Worm (Caenorhabditis elegans) whole organism, L3 larva: ENCODE measurements around the gene klp-13.

Experiments used
- R02D3.7 ChIP-seq: fragments of 150-350 bp; optimal IDR thresholded peaks from 2 replicates; lab custom pipeline; 2014; ENCODE audit warnings: missing biosample characterization, missing genetic modification characterization
- ZK546.5 ChIP-seq: sonication (generic microtip); optimal IDR thresholded peaks from 2 replicates; lab custom pipeline; 2017; ENCODE audit warnings: missing biosample characterization, missing genetic modification characterization
- aly-2 ChIP-seq: fragments of 150-350 bp; optimal IDR thresholded peaks from 2 replicates; lab custom pipeline; 2014; ENCODE audit warnings: missing biosample characterization, missing genetic modification characterization
- ama-1 ChIP-seq: fragments of 150-350 bp; optimal IDR thresholded peaks from 2 replicates; lab custom pipeline; 2018
- ceh-28 ChIP-seq: fragments of 150-350 bp; optimal IDR thresholded peaks from 2 replicates; lab custom pipeline; 2014; ENCODE audit warnings: missing biosample characterization, missing genetic modification reagents, missing genetic modification characterization
- ceh-82 ChIP-seq: fragments of 150-350 bp; optimal IDR thresholded peaks from 2 replicates; lab custom pipeline; 2014; ENCODE audit warnings: missing biosample characterization, missing genetic modification characterization
- ceh-9 ChIP-seq: sonication (generic microtip); optimal IDR thresholded peaks from 2 replicates; lab custom pipeline; 2018; ENCODE audit warnings: missing biosample characterization, missing genetic modification characterization
- daf-12 ChIP-seq: fragments of 150-350 bp; optimal IDR thresholded peaks from 2 replicates; lab custom pipeline; 2014; ENCODE audit warnings: missing biosample characterization, missing genetic modification reagents, missing genetic modification characterization
- egl-27 ChIP-seq: sonication (generic microtip); optimal IDR thresholded peaks from 4 replicates; lab custom pipeline; 2017; ENCODE audit warnings: missing biosample characterization, missing genetic modification reagents, missing genetic modification characterization
- elt-1 ChIP-seq: fragments of 150-350 bp; optimal IDR thresholded peaks from 2 replicates; lab custom pipeline; 2014; ENCODE audit warnings: missing biosample characterization, missing genetic modification characterization
- elt-2 ChIP-seq: sonication (generic microtip); optimal IDR thresholded peaks from 2 replicates; lab custom pipeline; 2016; ENCODE audit warnings: missing genetic modification reagents, mild to moderate bottlenecking, missing genetic modification characterization, missing compliant biosample characterization
- elt-3 ChIP-seq, 3 experiments: fragments of 150-350 bp in 1 of 3; sonication (generic microtip) in 2 of 3; optimal IDR thresholded peaks; 2 replicates in 2 of 3; 4 replicates in 1 of 3; lab custom pipeline; 2014 to 2017; ENCODE audit warnings: missing biosample characterization in 3 of 3, missing genetic modification characterization in 3 of 3
- eor-1 ChIP-seq, 2 experiments: fragments of 150-350 bp; optimal IDR thresholded peaks; 2 replicates each; lab custom pipeline; 2014 to 2018; ENCODE audit warnings: missing biosample characterization in 2 of 2, missing genetic modification characterization in 2 of 2
- fkh-2 ChIP-seq: fragments of 150-350 bp; optimal IDR thresholded peaks from 2 replicates; lab custom pipeline; 2014; ENCODE audit warnings: missing biosample characterization, missing genetic modification reagents, missing genetic modification characterization
- fos-1 ChIP-seq: fragments of 150-350 bp; optimal IDR thresholded peaks from 2 replicates; lab custom pipeline; 2014; ENCODE audit warnings: missing biosample characterization, missing genetic modification characterization
- hmg-11 ChIP-seq: sonication (generic microtip); optimal IDR thresholded peaks from 2 replicates; lab custom pipeline; 2016; ENCODE audit warnings: missing genetic modification characterization, missing compliant biosample characterization
- lin-15B ChIP-seq: fragments of 150-350 bp; optimal IDR thresholded peaks from 2 replicates; lab custom pipeline; 2014; ENCODE audit warnings: missing biosample characterization, missing genetic modification characterization
- lin-39 ChIP-seq: fragments of 150-350 bp; optimal IDR thresholded peaks from 2 replicates; lab custom pipeline; 2018; ENCODE audit warnings: missing biosample characterization, missing genetic modification reagents, missing genetic modification characterization
- lsy-12 ChIP-seq: sonication (generic microtip); optimal IDR thresholded peaks from 2 replicates; lab custom pipeline; 2016; ENCODE audit warnings: mild to moderate bottlenecking, missing genetic modification characterization, missing compliant biosample characterization
- mml-1 ChIP-seq: fragments of 150-350 bp; sonication (generic microtip); optimal IDR thresholded peaks from 3 replicates; lab custom pipeline; 2014; ENCODE audit warnings: missing biosample characterization, missing genetic modification characterization
- nfya-1 ChIP-seq: sonication (generic microtip); optimal IDR thresholded peaks from 2 replicates; lab custom pipeline; 2017; ENCODE audit warnings: missing genetic modification characterization, mild to moderate bottlenecking, missing compliant biosample characterization, antibody characterized with exemption, moderate library complexity; ENCODE audit not compliant: insufficient read depth
- nhr-11 ChIP-seq: fragments of 150-350 bp; optimal IDR thresholded peaks from 2 replicates; lab custom pipeline; 2014; ENCODE audit warnings: missing biosample characterization, missing genetic modification characterization
- nhr-12 ChIP-seq: fragments of 150-350 bp; optimal IDR thresholded peaks from 2 replicates; lab custom pipeline; 2014; ENCODE audit warnings: missing biosample characterization, missing genetic modification characterization
- nhr-23 ChIP-seq: fragments of 150-350 bp; optimal IDR thresholded peaks from 2 replicates; lab custom pipeline; 2014; ENCODE audit warnings: missing biosample characterization, missing genetic modification reagents, missing genetic modification characterization
- nhr-237 ChIP-seq: fragments of 150-350 bp; optimal IDR thresholded peaks from 2 replicates; lab custom pipeline; 2014; ENCODE audit warnings: missing biosample characterization, missing genetic modification characterization
- nhr-25 ChIP-seq: sonication (generic microtip); optimal IDR thresholded peaks from 2 replicates; lab custom pipeline; 2017; ENCODE audit warnings: missing biosample characterization, missing genetic modification characterization
- nhr-28 ChIP-seq: fragments of 150-350 bp; optimal IDR thresholded peaks from 2 replicates; lab custom pipeline; 2014; ENCODE audit warnings: missing biosample characterization, missing genetic modification characterization
- nhr-43 ChIP-seq: sonication (generic microtip); optimal IDR thresholded peaks from 2 replicates; lab custom pipeline; 2016; ENCODE audit warnings: mild to moderate bottlenecking, missing genetic modification characterization, missing compliant biosample characterization; ENCODE audit not compliant: poor library complexity, severe bottlenecking
- nhr-76 ChIP-seq: fragments of 150-350 bp; sonication (generic microtip); optimal IDR thresholded peaks from 5 replicates; lab custom pipeline; 2014; ENCODE audit warnings: missing biosample characterization, missing genetic modification characterization
- nhr-77 ChIP-seq: fragments of 150-350 bp; optimal IDR thresholded peaks from 2 replicates; lab custom pipeline; 2014; ENCODE audit warnings: missing biosample characterization, missing genetic modification characterization
- pha-4 ChIP-seq: fragments of 150-350 bp; optimal IDR thresholded peaks from 2 replicates; lab custom pipeline; 2014; ENCODE audit warnings: missing biosample characterization, missing genetic modification reagents, missing genetic modification characterization
- pqm-1 ChIP-seq: fragments of 150-350 bp; optimal IDR thresholded peaks from 2 replicates; lab custom pipeline; 2017; ENCODE audit warnings: missing biosample characterization, missing genetic modification characterization, inconsistent platforms
- sea-2 ChIP-seq: fragments of 150-350 bp; sonication (generic microtip); optimal IDR thresholded peaks from 4 replicates; lab custom pipeline; 2014; ENCODE audit warnings: missing biosample characterization, missing genetic modification reagents, missing genetic modification characterization
- skn-1 ChIP-seq: fragments of 150-350 bp; optimal IDR thresholded peaks from 2 replicates; lab custom pipeline; 2014; ENCODE audit warnings: missing biosample characterization, missing genetic modification characterization
- snpc-4 ChIP-seq: fragments of 150-350 bp; optimal IDR thresholded peaks from 2 replicates; lab custom pipeline; 2014; ENCODE audit warnings: missing biosample characterization, missing genetic modification characterization
- tbx-2 ChIP-seq: sonication (generic microtip); optimal IDR thresholded peaks from 2 replicates; lab custom pipeline; 2016; ENCODE audit warnings: mild to moderate bottlenecking, missing genetic modification characterization, missing compliant biosample characterization
- unc-39 ChIP-seq: sonication (generic microtip); optimal IDR thresholded peaks from 4 replicates; lab custom pipeline; 2017; ENCODE audit warnings: missing biosample characterization, missing genetic modification characterization
- ztf-11 ChIP-seq: fragments of 150-350 bp; optimal IDR thresholded peaks from 2 replicates; lab custom pipeline; 2014; ENCODE audit warnings: missing biosample characterization, missing genetic modification characterization
- ztf-4 ChIP-seq: fragments of 150-350 bp; optimal IDR thresholded peaks from 2 replicates; lab custom pipeline; 2014; ENCODE audit warnings: missing biosample characterization, missing genetic modification characterization

The klp-13 gene

DNA sequence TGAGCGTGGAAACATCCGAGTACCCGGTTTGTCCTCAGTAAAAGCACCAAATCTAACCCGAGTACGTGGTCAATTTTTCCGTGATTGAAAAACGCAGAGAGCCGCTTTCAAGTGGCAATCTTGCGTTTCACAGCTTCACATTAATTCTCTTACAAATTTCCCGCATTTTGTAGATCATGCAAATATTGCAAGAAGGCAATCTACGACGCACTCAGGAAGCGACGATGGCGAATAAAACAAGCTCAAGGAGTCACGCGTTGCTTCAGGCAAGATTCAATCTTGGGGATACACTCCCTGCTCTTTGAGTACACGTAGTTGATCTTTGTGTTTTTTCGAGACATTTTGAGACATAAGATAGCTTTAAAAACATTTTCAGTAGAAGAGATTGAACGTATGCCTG is 3.1 kb downstream of the klp-13 start:
- no peak for TF ChIP-seq nhr-237 (tag; lab: Kevin White, UChicago)
- no peak for TF ChIP-seq nhr-12 (tag; lab: Kevin White, UChicago)
- no peak for TF ChIP-seq sea-2 (GFP tag; lab: Kevin White, UChicago)
- no peak for TF ChIP-seq elt-3 (tag; optimal IDR thresholded peaks at IDR 0.05; lab: Kevin White, UChicago)
- no peak for TF ChIP-seq unc-39 (tag; lab: Kevin White, UChicago)
- TF ChIP-seq nfya-1 (tag; lab: Kevin White, UChicago) = no peak
- no peak for TF ChIP-seq pqm-1 (tag; lab: Kevin White, UChicago)
- no peak for TF ChIP-seq mml-1 (tag; lab: Kevin White, UChicago)
- TF ChIP-seq nhr-23 (tag; lab: Kevin White, UChicago) = no peak
- no peak for TF ChIP-seq egl-27 (tag; lab: Kevin White, UChicago)
- no peak for TF ChIP-seq lin-15B
- TF ChIP-seq ceh-9 (tag; lab: Kevin White, UChicago) = no peak
- no peak for TF ChIP-seq eor-1 (tag; optimal IDR thresholded peaks at IDR 0.05; lab: Kevin White, UChicago)
- TF ChIP-seq ceh-82 (tag; lab: Kevin White, UChicago) = no peak

DNA sequence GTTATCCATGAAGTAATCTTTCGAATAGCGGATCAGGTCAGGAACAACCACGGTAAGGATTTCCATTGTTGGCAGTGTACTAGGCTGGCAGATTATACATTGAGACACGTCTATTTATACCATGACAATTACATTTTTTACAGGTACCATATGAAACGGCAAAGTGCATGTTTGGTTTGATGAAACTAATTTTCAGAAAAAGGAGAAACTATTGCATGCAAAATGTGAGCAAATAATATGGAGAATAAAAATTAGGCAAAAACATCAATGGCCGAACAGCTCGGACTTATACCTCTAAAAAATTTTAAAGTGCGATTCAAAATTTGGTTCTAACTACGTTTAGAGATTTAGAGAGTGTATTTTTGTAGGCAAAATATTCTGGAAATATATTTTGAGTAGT is 8.0 kb downstream of the klp-13 start, which contains the start of gene F22F4.5:
F22F4.5 (minus strand) TSS at position 101 of the 400 bp plus-strand sequence.
- TF ChIP-seq ceh-82 (tag; lab: Kevin White, UChicago) (no peak), mml-1 (tag; lab: Kevin White, UChicago) (no peak), lin-39 (tag; lab: Kevin White, UChicago) (no peak), unc-39 (tag; lab: Kevin White, UChicago) (no peak), nhr-237 (tag; lab: Kevin White, UChicago) (no peak), fkh-2 (tag; lab: Kevin White, UChicago) (no peak), aly-2 (tag; lab: Kevin White, UChicago) (no peak), ama-1 (lab: Kevin White, UChicago) (no peak), elt-1 (tag; lab: Kevin White, UChicago) (no peak), elt-3 (tag; optimal IDR thresholded peaks at IDR 0.05; lab: Kevin White, UChicago) (no peak), eor-1 (tag; optimal IDR thresholded peaks at IDR 0.05; lab: Kevin White, UChicago) (no peak), nhr-28 (tag; lab: Kevin White, UChicago) (no peak), ceh-28 (tag; lab: Kevin White, UChicago) (no peak), ztf-11 (no peak), snpc-4 (tag; lab: Kevin White, UChicago) (no peak), nhr-11 (tag; lab: Kevin White, UChicago) (no peak), egl-27 (tag; lab: Kevin White, UChicago) (no peak), fos-1 (tag; lab: Kevin White, UChicago) (no peak), nhr-43 (no peak), lsy-12 (tag; lab: Kevin White, UChicago) (no peak)
- TF ChIP-seq, all 47 proteins: peak for 0

DNA sequence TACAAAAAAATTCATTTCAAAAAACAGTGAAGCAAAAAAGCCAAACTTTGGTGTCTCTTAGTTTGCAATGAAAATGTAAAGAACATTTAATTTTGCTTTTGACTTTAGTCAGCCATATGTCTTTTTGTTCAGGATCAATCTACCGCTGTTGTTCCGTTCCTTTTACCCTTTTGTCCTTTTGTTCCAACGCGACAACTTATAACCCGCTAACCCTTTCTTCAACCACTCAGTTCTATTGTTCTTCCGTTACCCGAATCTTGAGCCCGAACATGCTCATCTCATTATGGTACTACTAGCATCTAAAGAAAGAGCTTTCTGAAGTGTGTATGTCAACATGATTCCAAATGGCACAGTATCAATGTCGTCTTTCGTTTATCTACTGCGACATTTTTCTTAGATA is 9.2 kb downstream of the klp-13 start:
- TF ChIP-seq elt-3 (tag; optimal IDR thresholded peaks at IDR 0.05; lab: Kevin White, UChicago) (no peak), ztf-11 (no peak), nhr-25 (tag; lab: Kevin White, UChicago) (no peak), ceh-28 (tag; lab: Kevin White, UChicago) (no peak), nhr-12 (tag; lab: Kevin White, UChicago) (no peak), ama-1 (lab: Kevin White, UChicago) (no peak), eor-1 (tag; optimal IDR thresholded peaks at IDR 0.05; lab: Kevin White, UChicago) (no peak), ceh-82 (tag; lab: Kevin White, UChicago) (no peak), ztf-4 (no peak)

DNA sequence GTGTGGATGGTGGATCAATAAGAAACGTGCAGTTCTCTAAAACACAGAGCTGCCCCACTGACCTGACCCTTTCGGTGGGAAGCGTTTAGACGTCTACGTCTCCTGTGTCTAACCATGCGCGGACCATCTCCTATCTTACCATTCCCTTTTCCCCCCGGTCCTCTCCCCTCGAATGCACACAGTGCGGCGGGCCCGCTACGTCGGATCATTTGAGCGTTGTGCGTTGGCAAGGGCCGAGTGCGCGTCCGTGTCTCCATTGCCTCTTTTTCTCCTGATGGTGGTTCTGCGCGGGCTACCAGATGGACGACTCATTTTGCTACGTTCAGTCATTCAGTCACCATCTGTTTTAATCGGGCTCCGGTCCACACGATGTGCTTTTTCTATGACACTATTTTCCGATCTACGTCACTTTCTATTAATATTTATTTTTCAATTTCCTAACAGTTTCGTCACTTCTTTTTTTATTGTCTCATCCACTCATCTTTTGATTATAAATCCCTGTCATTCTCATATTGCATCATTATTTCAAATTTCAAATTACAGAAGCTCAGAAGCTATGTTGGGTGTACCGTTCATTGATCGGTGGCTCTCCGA is 10.9 kb downstream of the klp-13 start, which contains the start of gene inx-3:
inx-3 (plus strand) TSS at position 544 of the 594 bp plus-strand sequence.
- TF ChIP-seq fkh-2 (tag; lab: Kevin White, UChicago) (no peak), elt-2 (no peak), daf-12 (tag; lab: Kevin White, UChicago) (no peak), skn-1 (tag; lab: Kevin White, UChicago) (no peak), hmg-11 (tag; lab: Kevin White, UChicago) (no peak), nhr-43 (no peak), ztf-4 (no peak), ZK546.5 (tag; lab: Kevin White, UChicago) (no peak), eor-1 (tag; optimal IDR thresholded peaks at IDR 0.05; lab: Kevin White, UChicago) (no peak), R02D3.7 (no peak), nhr-76 (no peak), nhr-23 (tag; lab: Kevin White, UChicago) (no peak), tbx-2 (tag; lab: Kevin White, UChicago) (no peak), ceh-9 (tag; lab: Kevin White, UChicago) (no peak), lin-39 (tag; lab: Kevin White, UChicago) (no peak), nhr-77 (tag; lab: Kevin White, UChicago) (no peak), pha-4 (tag; lab: Kevin White, UChicago) (no peak), elt-3 (tag; optimal IDR thresholded peaks at IDR 0.05; lab: Kevin White, UChicago) (no peak)
